Worm (Caenorhabditis elegans): ENCODE results near the gene rps-8.

DNA sequence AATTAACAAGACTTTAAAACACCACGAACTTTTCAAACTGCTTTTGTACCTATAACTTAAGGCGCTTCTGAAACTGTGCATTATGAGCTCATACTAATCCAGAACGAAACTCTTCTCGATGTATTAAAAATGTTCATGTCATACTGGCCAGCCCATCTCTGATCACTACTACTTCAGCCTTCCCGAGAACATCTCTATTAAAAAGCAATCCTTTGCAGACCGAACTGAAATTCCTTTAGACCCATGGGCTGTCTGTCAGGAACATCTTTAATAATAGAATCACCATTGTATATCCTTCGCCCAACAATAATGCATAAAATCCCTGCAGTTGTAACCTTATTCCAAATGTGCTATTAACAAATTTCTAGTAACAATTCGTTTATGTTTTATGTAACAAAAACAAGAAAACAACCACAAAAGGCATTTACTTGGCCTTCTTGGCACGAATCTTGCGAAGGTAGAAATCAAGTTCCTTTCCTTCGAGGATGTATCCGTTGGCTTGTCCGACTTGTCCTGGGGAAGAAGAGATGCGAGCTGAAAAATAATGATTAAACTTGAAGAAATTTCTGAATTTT is 953 bp downstream of the rps-8 start:
- TF ChIP-seq snpc-4 (tag; optimal IDR thresholded peaks at IDR 0.05) (no peak), nhr-2 (tag; optimal IDR thresholded peaks at IDR 0.05) (no peak), elt-3 (tag; optimal IDR thresholded peaks at IDR 0.05) (no peak), ztf-11 (tag; optimal IDR thresholded peaks at IDR 0.05) (no peak), nhr-237 (tag; optimal IDR thresholded peaks at IDR 0.05) (no peak), unc-120 (tag; optimal IDR thresholded peaks at IDR 0.05; ENCODE audit: poor library complexity, severe bottlenecking) (no peak), unc-39 (tag; optimal IDR thresholded peaks at IDR 0.05) (no peak), ces-1 (GFP tag; optimal IDR thresholded peaks at IDR 0.05) (no peak), unc-62 (GFP tag; optimal IDR thresholded peaks at IDR 0.05) (no peak)

Data from whole organism, mixed stage, embryonic.